Worm (Caenorhabditis elegans): ENCODE results near the gene T19H12.12.

DNA sequence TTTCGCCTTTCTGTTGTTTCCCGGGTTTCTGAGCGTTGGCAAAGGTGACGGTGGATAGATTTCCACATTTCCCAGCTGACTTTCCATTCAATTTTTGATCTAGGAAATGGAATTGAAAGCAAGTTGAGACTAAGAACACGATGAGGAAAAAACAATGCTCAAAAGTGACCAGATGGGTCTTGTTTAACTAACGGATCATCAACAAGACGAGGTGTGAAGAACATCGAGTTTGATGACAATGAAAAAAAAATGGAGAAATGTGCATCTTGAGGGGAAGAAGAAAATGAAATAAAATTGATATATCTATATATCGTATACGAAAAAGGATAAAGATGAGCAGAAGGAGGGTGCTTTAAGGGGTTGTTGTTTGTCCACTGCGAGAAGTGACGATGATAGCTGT, 7.0 kb upstream of the T19H12.12 start, which contains the start of gene T19H12.6:
- TF ChIP-seq mab-5 (tag; optimal IDR thresholded peaks at IDR 0.05) (no peak), unc-62 (GFP tag; optimal IDR thresholded peaks at IDR 0.05) (no peak), ama-1 (optimal IDR thresholded peaks at IDR 0.05) (no peak)
